Worm (Caenorhabditis elegans): Measurements from ENCODE around the gene srz-9.

DNA sequence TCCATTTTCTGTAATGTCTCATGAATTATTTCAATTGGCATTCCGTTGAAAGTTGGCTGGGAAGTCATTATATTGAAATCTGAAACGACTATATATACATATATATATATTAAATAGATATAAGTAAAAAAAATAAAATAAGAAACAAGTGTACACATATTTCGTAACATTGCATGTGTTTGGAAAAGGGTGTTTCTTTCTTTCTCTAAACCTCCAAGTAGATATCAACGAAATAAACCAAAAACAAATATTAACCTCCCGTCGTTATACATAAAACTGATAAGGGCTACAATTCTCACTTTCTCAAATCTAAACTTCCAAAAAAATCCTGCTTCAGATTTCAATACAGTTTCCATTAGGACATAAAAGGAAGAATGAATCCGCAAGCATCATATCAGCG, 44.4 kb downstream of the srz-9 start, which contains the start of gene fbxa-79:
- TF ChIP-seq unc-62 (GFP tag; optimal IDR thresholded peaks at IDR 0.05) (no peak), nhr-237 (tag; optimal IDR thresholded peaks at IDR 0.05) (no peak)
